Worm (Caenorhabditis elegans) whole organism, young adult: ENCODE measurements around the gene C46C2.2.

Source experiments
- B0336.3 ChIP-seq: fragments of 200-800 bp; sonication (Bioruptor generic); IDR thresholded peaks from 2 replicates; pipeline ENCODE4 v1.3.6; 2022; ENCODE audit warnings: missing genetic modification characterization, missing compliant biosample characterization
- F33H1.4 ChIP-seq: fragments of 200-800 bp; sonication (Bioruptor generic); IDR thresholded peaks from 2 replicates; pipeline ENCODE4 v1.3.6; 2022; ENCODE audit warnings: missing genetic modification reagents, missing genetic modification characterization, missing compliant biosample characterization
- F57C9.4 ChIP-seq: sonication (generic microtip); optimal IDR thresholded peaks from 2 replicates; lab custom pipeline; 2017; ENCODE audit warnings: mild to moderate bottlenecking, missing genetic modification characterization, missing compliant biosample characterization
- ceh-58 ChIP-seq: fragments of 200-800 bp; sonication (Bioruptor generic); IDR thresholded peaks from 2 replicates; pipeline ENCODE4 v1.3.6; 2022; ENCODE audit warnings: missing genetic modification characterization, missing compliant biosample characterization
- ceh-91 ChIP-seq: fragments of 200-800 bp; sonication (Bioruptor generic); IDR thresholded peaks from 2 replicates; pipeline ENCODE4 v1.3.6; 2022; ENCODE audit warnings: missing genetic modification reagents, missing genetic modification characterization, missing compliant biosample characterization
- efl-1 ChIP-seq: fragments of 150-350 bp; optimal IDR thresholded peaks from 2 replicates; lab custom pipeline; 2014; ENCODE audit warnings: missing biosample characterization, missing genetic modification reagents, missing genetic modification characterization
- hlh-26 ChIP-seq: fragments of 200-800 bp; sonication (Bioruptor generic); conservative IDR thresholded peaks from 2 replicates; pipeline ENCODE4 v1.3.6; 2022; ENCODE audit warnings: missing genetic modification reagents, missing genetic modification characterization, missing compliant biosample characterization
- snpc-3.4 ChIP-seq: sonication (generic microtip); optimal IDR thresholded peaks from 2 replicates; lab custom pipeline; 2017; ENCODE audit warnings: missing genetic modification characterization, mild to moderate bottlenecking, missing compliant biosample characterization, antibody characterized with exemption, moderate library complexity, missing genotype, missing genetic modification reagents
- xnd-1 ChIP-seq: sonication (generic microtip); optimal IDR thresholded peaks from 2 replicates; lab custom pipeline; 2016; ENCODE audit warnings: missing genotype, missing genetic modification reagents, missing genetic modification characterization, missing compliant biosample characterization

DNA sequence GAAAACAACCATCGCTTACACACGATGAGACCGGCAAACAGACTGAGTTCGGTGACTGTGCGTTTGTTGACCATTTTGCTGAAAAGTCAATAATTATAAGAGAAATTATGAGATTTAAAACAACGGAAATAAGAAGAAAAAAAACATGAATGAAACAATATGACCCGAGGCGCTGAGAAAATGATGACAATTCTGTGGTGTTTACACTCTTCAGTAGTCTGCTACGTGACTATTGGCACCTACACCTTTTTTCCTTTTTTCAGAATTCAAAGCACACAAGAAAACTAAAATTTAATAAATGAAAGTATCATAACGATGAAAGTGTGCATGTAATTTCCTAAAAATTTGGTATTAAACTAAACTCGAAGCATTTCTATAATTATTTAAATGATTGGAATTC lies 42.2 kb downstream of the C46C2.2 start, which contains the start of gene Y11D7A.10:
- TF ChIP-seq hlh-26 (GFP tag; lab: Robert Waterston, UW) = no peak
- no peak for TF ChIP-seq ceh-58
- no peak for TF ChIP-seq F33H1.4 (GFP tag; lab: Robert Waterston, UW)
- no peak for TF ChIP-seq B0336.3 (GFP tag; lab: Robert Waterston, UW)
- no peak for TF ChIP-seq F57C9.4 (tag; lab: Kevin White, UChicago)
- no peak for TF ChIP-seq ceh-91
- no peak for TF ChIP-seq snpc-3.4 (tag; lab: Kevin White, UChicago)
- no peak for TF ChIP-seq efl-1 (GFP tag; lab: Kevin White, UChicago)
- TF ChIP-seq xnd-1 (tag; lab: Kevin White, UChicago) = no peak
